Fruit fly (Drosophila melanogaster): ENCODE results near the gene CG34301.

- no peak for TF ChIP-seq psq (optimal IDR thresholded peaks at IDR 0.05)
- no peak for TF ChIP-seq usp (GFP tag; optimal IDR thresholded peaks at IDR 0.05)
- TF ChIP-seq pan (optimal IDR thresholded peaks at IDR 0.05): no peak
- TF ChIP-seq CG8478 (optimal IDR thresholded peaks at IDR 0.05): no peak
These were observed 48.4 kb downstream of the CG34301 start, which contains the start of gene CG8369 for dm6 chr3R:8821623-8822022.
